Fruit fly (Drosophila melanogaster) whole organism, embryonic: ENCODE measurements around the gene ppk.

Experiments
- ATbp ChIP-seq: fragments of 200-800 bp; sonication (Bioruptor generic); optimal IDR thresholded peaks from 2 replicates; lab custom pipeline; 2017; ENCODE audit warnings: missing biosample characterization, mild to moderate bottlenecking, missing genetic modification characterization, missing genetic modification reagents
- B-H2 ChIP-seq: fragments of 200-800 bp; sonication (Bioruptor generic); optimal IDR thresholded peaks from 2 replicates; lab custom pipeline; 2018; ENCODE audit warnings: missing biosample characterization, mild to moderate bottlenecking, missing genetic modification characterization
- CG10565 ChIP-seq: fragments of 200-800 bp; sonication (Bioruptor generic); optimal IDR thresholded peaks from 3 replicates; lab custom pipeline; 2016; ENCODE audit warnings: missing biosample characterization, mild to moderate bottlenecking, missing genetic modification characterization
- CG10979 ChIP-seq: fragments of 200-800 bp; sonication (Bioruptor generic); optimal IDR thresholded peaks from 2 replicates; lab custom pipeline; 2018; ENCODE audit warnings: missing biosample characterization, mild to moderate bottlenecking, missing genetic modification characterization, moderate library complexity
- CG11093 ChIP-seq: fragments of 200-800 bp; sonication (Bioruptor generic); IDR thresholded peaks from 3 replicates; pipeline ENCODE4 v1.3.6; 2022; ENCODE audit warnings: missing biosample characterization, missing genetic modification characterization
- CG14014 ChIP-seq: fragments of 200-800 bp; sonication (Bioruptor generic); IDR thresholded peaks from 2 replicates; pipeline ENCODE4 v1.3.6; 2022; ENCODE audit warnings: missing biosample characterization, missing genetic modification characterization
- CG14860 ChIP-seq: fragments of 200-800 bp; sonication (Bioruptor generic); IDR thresholded peaks from 3 replicates; pipeline ENCODE4 v1.3.6; 2022; ENCODE audit warnings: missing biosample characterization, missing genetic modification characterization; ENCODE audit not compliant: partially characterized antibody
- CG15073 ChIP-seq: fragments of 200-800 bp; sonication (Bioruptor generic); optimal IDR thresholded peaks from 2 replicates; lab custom pipeline; 2016; ENCODE audit warnings: missing biosample characterization, missing genetic modification characterization
- CG17361 ChIP-seq: fragments of 200-800 bp; sonication (Bioruptor generic); IDR thresholded peaks from 3 replicates; pipeline ENCODE4 v1.3.6; 2022; ENCODE audit warnings: missing biosample characterization, missing genetic modification characterization
- CG1792 ChIP-seq: fragments of 200-800 bp; sonication (Bioruptor generic); optimal IDR thresholded peaks from 2 replicates; lab custom pipeline; 2016; ENCODE audit warnings: missing biosample characterization, missing genetic modification characterization
- CG2199 ChIP-seq: fragments of 200-800 bp; sonication (Bioruptor generic); IDR thresholded peaks from 3 replicates; pipeline ENCODE4 v1.3.6; 2022; ENCODE audit warnings: missing biosample characterization, missing genetic modification characterization
- CG2712 ChIP-seq: fragments of 200-800 bp; optimal IDR thresholded peaks from 3 replicates; lab custom pipeline; 2019; ENCODE audit warnings: missing biosample characterization, mild to moderate bottlenecking, missing genetic modification characterization, moderate library complexity
- CG2875 ChIP-seq: fragments of 200-800 bp; sonication (Bioruptor generic); optimal IDR thresholded peaks from 2 replicates; lab custom pipeline; 2017; ENCODE audit warnings: missing biosample characterization, mild to moderate bottlenecking, missing genetic modification characterization, missing genetic modification reagents
- CG30403 ChIP-seq: fragments of 200-800 bp; sonication (Bioruptor generic); optimal IDR thresholded peaks from 3 replicates; lab custom pipeline; 2016; ENCODE audit warnings: missing biosample characterization, missing genetic modification characterization
- CG30431 ChIP-seq: fragments of 200-800 bp; sonication (Bioruptor generic); optimal IDR thresholded peaks from 2 replicates; lab custom pipeline; 2017; ENCODE audit warnings: missing biosample characterization, missing genetic modification characterization
- CG31224 ChIP-seq: fragments of 200-800 bp; sonication (Bioruptor generic); IDR thresholded peaks from 2 replicates; pipeline ENCODE4 v1.3.6; 2022; ENCODE audit warnings: missing biosample characterization, missing genetic modification characterization
- CG3163 ChIP-seq: fragments of 200-800 bp; sonication (Bioruptor generic); optimal IDR thresholded peaks from 3 replicates; lab custom pipeline; 2016; ENCODE audit warnings: missing biosample characterization, missing genetic modification characterization
- CG4854 ChIP-seq: fragments of 200-800 bp; sonication (Bioruptor generic); optimal IDR thresholded peaks from 2 replicates; lab custom pipeline; 2016; ENCODE audit warnings: missing biosample characterization, missing genetic modification characterization, inconsistent platforms
- CG7372 ChIP-seq: fragments of 200-800 bp; sonication (Bioruptor generic); IDR thresholded peaks from 2 replicates; pipeline ENCODE4 v1.3.6; 2022; ENCODE audit warnings: missing biosample characterization, missing genetic modification characterization
- CoRest ChIP-seq: fragments of 200-800 bp; sonication (Bioruptor generic); optimal IDR thresholded peaks from 3 replicates; lab custom pipeline; 2018; ENCODE audit warnings: missing biosample characterization, mild to moderate bottlenecking, missing genetic modification characterization, moderate library complexity
- Dref ChIP-seq: fragments of 200-800 bp; sonication (Bioruptor generic); IDR thresholded peaks from 2 replicates; pipeline ENCODE4 v1.3.6; 2022; ENCODE audit warnings: missing biosample characterization, missing genetic modification characterization
- Drgx ChIP-seq: fragments of 200-800 bp; sonication (Bioruptor generic); IDR thresholded peaks from 2 replicates; pipeline ENCODE4 v1.3.6; 2022; ENCODE audit warnings: missing biosample characterization, missing genetic modification characterization
- HLHmδ ChIP-seq: fragments of 200-800 bp; sonication (Bioruptor generic); optimal IDR thresholded peaks from 2 replicates; lab custom pipeline; 2018; ENCODE audit warnings: missing biosample characterization, mild to moderate bottlenecking, missing genetic modification characterization, moderate library complexity
- Hey ChIP-seq: fragments of 200-800 bp; sonication (Bioruptor generic); optimal IDR thresholded peaks from 3 replicates; lab custom pipeline; 2018; ENCODE audit warnings: missing biosample characterization, mild to moderate bottlenecking, missing genetic modification characterization
- HmgD ChIP-seq: fragments of 200-800 bp; sonication (Bioruptor generic); optimal IDR thresholded peaks from 3 replicates; lab custom pipeline; 2016; ENCODE audit warnings: missing biosample characterization, missing genetic modification characterization
- Hr78 ChIP-seq, 2 experiments: fragments of 200-800 bp in 1 of 2; fragments of >200 bp in 1 of 2; sonication (Bioruptor generic) in 1 of 2; optimal IDR thresholded peaks; 2 replicates each; lab custom pipeline; 2017 to 2019; ENCODE audit warnings: missing biosample characterization in 2 of 2, missing genetic modification characterization in 2 of 2, mild to moderate bottlenecking in 1 of 2, moderate library complexity in 1 of 2
- Med ChIP-seq: fragments of 200-800 bp; sonication (Bioruptor generic); peaks from one replicate; lab custom pipeline; 2016; ENCODE audit warnings: missing biosample characterization, missing genetic modification characterization, mild to moderate bottlenecking, inconsistent platforms, moderate library complexity
- NFAT ChIP-seq: fragments of 200-800 bp; sonication (Bioruptor generic); IDR thresholded peaks from 2 replicates; pipeline ENCODE4 v1.3.6; 2022; ENCODE audit warnings: missing biosample characterization, missing genetic modification characterization
- ac ChIP-seq: fragments of 200-800 bp; sonication (Bioruptor generic); optimal IDR thresholded peaks from 3 replicates; lab custom pipeline; 2017; ENCODE audit warnings: missing biosample characterization, mild to moderate bottlenecking, missing genetic modification characterization
- ase ChIP-seq: fragments of 200-800 bp; sonication (Bioruptor generic); IDR thresholded peaks from 3 replicates; pipeline ENCODE4 v1.3.6; 2022; ENCODE audit warnings: missing biosample characterization, missing genetic modification characterization
- chm ChIP-seq: fragments of 200-800 bp; sonication (Bioruptor generic); IDR thresholded peaks from 2 replicates; pipeline ENCODE4 v1.3.6; 2022; ENCODE audit warnings: missing biosample characterization, missing genetic modification characterization
- fu2 ChIP-seq: fragments of 200-800 bp; sonication (Bioruptor generic); optimal IDR thresholded peaks from 2 replicates; lab custom pipeline; 2016; ENCODE audit warnings: missing biosample characterization, missing genetic modification characterization
- gcm ChIP-seq: fragments of 200-800 bp; sonication (Bioruptor generic); optimal IDR thresholded peaks from 2 replicates; lab custom pipeline; 2019; ENCODE audit warnings: missing biosample characterization, mild to moderate bottlenecking, missing genetic modification characterization, moderate library complexity
- ham ChIP-seq: fragments of 200-800 bp; sonication (Bioruptor generic); IDR thresholded peaks from 2 replicates; pipeline ENCODE4 v1.3.6; 2022; ENCODE audit warnings: missing biosample characterization, missing genetic modification characterization
- ind ChIP-seq: fragments of 200-800 bp; sonication (Bioruptor generic); optimal IDR thresholded peaks from 3 replicates; lab custom pipeline; 2016; ENCODE audit warnings: missing biosample characterization, missing genetic modification characterization
- ken ChIP-seq: fragments of 200-800 bp; sonication (Bioruptor generic); IDR thresholded peaks from 3 replicates; pipeline ENCODE4 v1.3.6; 2022; ENCODE audit warnings: missing biosample characterization, missing genetic modification characterization
- kni ChIP-seq: fragments of 200-800 bp; sonication (Bioruptor generic); optimal IDR thresholded peaks from 3 replicates; lab custom pipeline; 2017; ENCODE audit warnings: mild to moderate bottlenecking, missing biosample characterization, missing genetic modification reagents, missing genetic modification characterization
- lilli ChIP-seq: fragments of 200-800 bp; sonication (Bioruptor generic); optimal IDR thresholded peaks from 3 replicates; lab custom pipeline; 2016; ENCODE audit warnings: missing biosample characterization, missing genetic modification characterization
- lov ChIP-seq, 2 experiments: fragments of 200-800 bp in 1 of 2; fragments of >200 bp in 1 of 2; sonication (Bioruptor generic) in 1 of 2; IDR thresholded peaks in 1 of 2; optimal IDR thresholded peaks in 1 of 2; 2 replicates in 1 of 2; 3 replicates in 1 of 2; pipeline versions ENCODE4 v1.3.6 to Lab custom; 2017 to 2022; ENCODE audit warnings: missing biosample characterization in 1 of 2, missing genetic modification characterization in 1 of 2
- odd ChIP-seq: fragments of 200-800 bp; sonication (Bioruptor generic); optimal IDR thresholded peaks from 2 replicates; lab custom pipeline; 2017; ENCODE audit warnings: missing biosample characterization, mild to moderate bottlenecking, missing genetic modification characterization
- pan ChIP-seq, 4 experiments: fragments of >200 bp in 3 of 4; fragments of 200-800 bp in 1 of 4; sonication (Bioruptor generic) in 1 of 4; optimal IDR thresholded peaks in 3 of 4; IDR thresholded peaks in 1 of 4; 2 replicates each; pipeline versions ENCODE4 v1.3.6 to Lab custom; 2017 to 2022; ENCODE audit warnings: missing biosample characterization in 2 of 4, missing genetic modification characterization in 2 of 4, mixed read lengths in 1 of 4
- pho ChIP-seq: fragments of 200-800 bp; sonication (Bioruptor generic); optimal IDR thresholded peaks from 2 replicates; lab custom pipeline; 2016; ENCODE audit warnings: missing biosample characterization, missing genetic modification characterization
- phol ChIP-seq: fragments of 200-800 bp; sonication (Bioruptor generic); optimal IDR thresholded peaks from 3 replicates; lab custom pipeline; 2018; ENCODE audit warnings: missing biosample characterization, mild to moderate bottlenecking, missing genetic modification characterization, moderate library complexity
- ranshi ChIP-seq: fragments of 200-800 bp; sonication (Bioruptor generic); IDR thresholded peaks from 2 replicates; pipeline ENCODE4 v1.3.6; 2022; ENCODE audit warnings: missing biosample characterization, missing genetic modification characterization
- run ChIP-seq: fragments of 200-800 bp; sonication (Bioruptor generic); optimal IDR thresholded peaks from 3 replicates; lab custom pipeline; 2018; ENCODE audit warnings: missing biosample characterization, mild to moderate bottlenecking, missing genetic modification characterization
- slp2 ChIP-seq: fragments of 200-800 bp; sonication (Bioruptor generic); optimal IDR thresholded peaks from 2 replicates; lab custom pipeline; 2016; ENCODE audit warnings: missing biosample characterization, missing genetic modification characterization
- sug ChIP-seq: fragments of 200-800 bp; optimal IDR thresholded peaks from 2 replicates; lab custom pipeline; 2019; ENCODE audit warnings: missing biosample characterization, mild to moderate bottlenecking, missing genetic modification characterization, moderate library complexity

The ppk gene

DNA sequence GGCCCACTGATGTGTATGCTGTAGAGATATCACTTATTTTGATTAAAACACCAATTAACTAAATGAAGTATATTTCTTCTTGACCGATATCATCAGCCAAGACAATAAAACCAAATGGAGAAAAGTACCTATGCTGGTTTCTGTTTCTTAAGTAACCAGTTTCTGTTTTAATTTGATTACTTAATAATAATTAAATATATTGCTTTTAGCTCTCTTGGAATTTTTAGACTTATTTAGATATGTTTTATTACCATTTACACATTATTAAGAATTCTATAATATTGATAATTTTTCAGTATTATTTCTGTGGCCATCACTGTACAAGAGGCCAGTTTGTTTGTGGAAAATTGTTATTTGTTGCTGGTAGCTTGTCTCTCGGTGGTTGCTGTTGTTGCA is 13.7 kb downstream of the ppk start (continued):
- TF ChIP-seq pan (optimal IDR thresholded peaks at IDR 0.05; lab: Kevin White, UChicago), result no peak
- peak in 1 of 2 experiments; percentile 32 for TF ChIP-seq pan (GFP tag; optimal IDR thresholded peaks at IDR 0.05 in 1 of 2, IDR thresholded peaks at IDR 0.05 in 1 of 2)
- TF ChIP-seq chm (GFP tag; lab: Robert Waterston, UW), result no peak
- peak; percentile 13 for TF ChIP-seq sug (tag; lab: Kevin White, UChicago)
- 0 out of 3 replicates have a peak, but pooled peaks have one; percentile 30 for TF ChIP-seq CG11093 (GFP tag; lab: Robert Waterston, UW)
- TF ChIP-seq Hr78 (GFP tag; optimal IDR thresholded peaks at IDR 0.05; lab: Kevin White, UChicago), result peak in 1 of 2 experiments; percentile 16
- peak; percentile 88 for TF ChIP-seq CG17361 (GFP tag; lab: Robert Waterston, UW)
- peak; percentile 35 for TF ChIP-seq CG30403 (GFP tag; lab: Kevin White, UChicago)
- TF ChIP-seq slp2, result no peak
- TF ChIP-seq, all 482 proteins: peak for 116

DNA sequence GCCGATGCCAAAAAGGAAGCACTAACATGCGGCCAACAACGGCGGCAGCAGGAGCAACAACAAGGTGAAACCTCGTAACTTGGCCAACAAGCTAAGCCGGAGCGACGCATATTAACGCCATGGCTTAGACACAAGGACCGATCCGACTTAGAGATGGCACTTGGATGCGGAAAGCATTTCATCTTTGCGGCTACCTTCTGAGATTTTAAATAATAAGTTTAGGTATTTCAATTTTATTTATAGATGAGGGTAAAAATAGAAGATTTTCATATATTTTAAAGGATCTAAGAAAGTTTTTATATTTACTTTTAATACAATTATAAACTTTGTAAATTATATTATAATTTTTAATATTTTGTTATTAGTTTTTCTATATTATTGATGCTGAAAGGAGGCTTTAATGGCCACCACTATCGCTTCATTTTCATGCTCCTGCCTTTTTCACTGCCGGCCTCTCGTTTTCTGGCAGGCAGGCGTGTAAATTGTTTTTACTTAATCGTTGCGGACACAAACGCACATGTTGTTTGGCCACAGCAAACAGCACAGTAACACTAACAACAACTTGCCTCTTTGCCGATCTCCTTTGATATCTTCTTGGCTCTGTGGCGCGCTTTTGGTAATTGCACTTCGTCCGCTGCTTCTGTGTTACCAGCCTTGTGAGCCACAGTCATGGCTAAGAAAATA is 14.2 kb downstream of the ppk start:
- TF ChIP-seq slp2 (peak; percentile 29), CG10565 (no peak), CG15073 (GFP tag; lab: Kevin White, UChicago) (peak; percentile 4), Med (GFP tag; lab: Kevin White, UChicago) (peak; percentile 58), B-H2 (GFP tag; lab: Kevin White, UChicago) (no peak), CG31224 (GFP tag; lab: Robert Waterston, UW) (no peak), ranshi (GFP tag; lab: Robert Waterston, UW) (no peak), NFAT (GFP tag; lab: Robert Waterston, UW) (no peak), ase (GFP tag; lab: Robert Waterston, UW) (no peak), phol (tag; lab: Kevin White, UChicago) (no peak), CG30431 (GFP tag; lab: Kevin White, UChicago) (no peak), gcm (GFP tag; lab: Kevin White, UChicago) (no peak), CG2199 (GFP tag; lab: Robert Waterston, UW) (peak; percentile 60; the same call in 2 of the 3 replicates), odd (no peak), Dref (no peak), ind (no peak), lov (optimal IDR thresholded peaks at IDR 0.05; lab: Kevin White, UChicago) (no peak), lov (GFP tag; IDR thresholded peaks at IDR 0.05; lab: Robert Waterston, UW) (no peak), CG10979 (tag; lab: Kevin White, UChicago) (no peak), Drgx (GFP tag; lab: Robert Waterston, UW) (peak; percentile 72)

DNA sequence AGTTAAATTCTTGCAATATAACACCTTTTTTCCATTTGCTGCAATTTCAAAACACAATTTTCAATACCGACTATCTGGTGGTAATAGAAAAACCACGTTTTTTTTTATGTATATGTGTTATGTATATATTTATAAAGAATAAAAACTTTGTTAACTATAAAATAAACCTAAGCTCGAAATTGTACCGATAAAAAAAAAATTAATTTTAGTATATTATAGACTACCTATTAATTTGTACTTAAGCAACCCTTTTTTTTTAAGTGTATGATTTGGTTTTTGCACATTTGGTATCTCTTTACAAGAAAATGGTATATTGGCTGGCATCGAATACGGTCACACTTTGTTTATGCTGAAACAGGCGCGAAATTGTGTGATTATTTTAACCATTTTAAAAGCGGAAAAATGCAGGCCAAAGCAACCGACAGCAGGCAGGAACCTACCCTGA is 19.2 kb downstream of the ppk start, which contains the start of gene spel1:
TSS of gene spel1 (plus strand) at position 334 of the 445 bp plus-strand sequence.
- TF ChIP-seq CG2712 (tag; lab: Kevin White, UChicago) (peak; percentile 89), kni (GFP tag; lab: Kevin White, UChicago) (no peak), CoRest (tag; lab: Kevin White, UChicago) (peak; percentile 90), fu2 (GFP tag; lab: Kevin White, UChicago) (peak; percentile 31), pho (GFP tag; lab: Kevin White, UChicago) (no peak), HLHmδ (no peak), ken (GFP tag; lab: Robert Waterston, UW) (peak; percentile 68; the same call in 2 of the 3 replicates), CG14014 (GFP tag; lab: Robert Waterston, UW) (peak; percentile 76; the same call in 1 of the 2 replicates), CG7372 (GFP tag; lab: Robert Waterston, UW) (peak; percentile 64), CG4854 (GFP tag; lab: Kevin White, UChicago) (peak; percentile 9), CG1792 (GFP tag; lab: Kevin White, UChicago) (no peak), lilli (GFP tag; lab: Kevin White, UChicago) (peak; percentile 68), Hey (no peak), ATbp (GFP tag; lab: Kevin White, UChicago) (peak; percentile 59), ham (GFP tag; lab: Robert Waterston, UW) (no peak), CG14860 (GFP tag; lab: Robert Waterston, UW) (no peak), ac (no peak), run (tag; lab: Kevin White, UChicago) (peak; percentile 33), HmgD (GFP tag; lab: Kevin White, UChicago) (no peak), CG2875 (GFP tag; lab: Kevin White, UChicago) (peak; percentile 16), CG3163 (GFP tag; lab: Kevin White, UChicago) (no peak)
